Worm (Caenorhabditis elegans): Measurements from ENCODE around the gene rgs-6.

DNA sequence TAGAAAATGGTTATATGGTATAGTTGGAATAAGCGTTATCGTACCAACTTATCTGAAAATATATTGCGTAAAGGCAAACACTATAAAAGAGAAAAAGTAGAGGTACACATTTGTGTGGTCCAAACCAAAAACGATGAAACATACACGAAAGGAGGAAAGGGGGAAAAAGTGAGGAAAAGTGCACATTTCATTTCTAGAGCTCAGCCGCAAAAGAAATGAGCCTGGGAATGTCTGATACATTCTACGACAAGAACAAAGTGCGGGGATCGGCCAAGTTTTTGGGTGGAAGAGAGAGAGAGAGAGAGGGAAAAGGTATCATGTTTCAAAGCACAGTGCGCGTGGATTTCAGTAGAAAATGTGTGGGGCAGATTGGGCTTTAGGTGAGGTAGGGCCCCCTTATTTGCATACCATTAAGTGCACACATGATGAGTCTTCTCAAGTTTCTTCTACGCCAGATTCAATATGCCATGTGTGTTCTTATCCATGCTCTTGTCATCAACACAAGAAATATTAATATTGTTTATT is at the start of gene rgs-6:
- TF ChIP-seq mdt-29 (GFP tag; IDR thresholded peaks at IDR 0.05) = no peak
- no peak for TF ChIP-seq nhr-77 (tag; optimal IDR thresholded peaks at IDR 0.05)
- TF ChIP-seq egl-27 (tag; optimal IDR thresholded peaks at IDR 0.05) = no peak
- no peak for TF ChIP-seq ztf-11 (tag; optimal IDR thresholded peaks at IDR 0.05)

All from whole organism, L4 larva.